Fruit fly (Drosophila melanogaster): ENCODE measurements around the gene CG34177.

CG34177 gene

dm6 chr2L:4458119-4459056 lies 24.7 kb downstream of the CG34177 start, which contains the start of gene RpL27A (continued):
- TF ChIP-seq CG8944 (GFP tag; optimal IDR thresholded peaks at IDR 0.05) (peak; percentile 58), CG4617 (GFP tag; optimal IDR thresholded peaks at IDR 0.05; ENCODE audit: borderline replicate concordance) (peak; percentile 44), Chrac-16 (GFP tag; optimal IDR thresholded peaks at IDR 0.05) (peak; percentile 32), btn (GFP tag; optimal IDR thresholded peaks at IDR 0.05) (peak; percentile 36), zen (tag; optimal IDR thresholded peaks at IDR 0.05) (peak; percentile 33), CG9817 (tag; optimal IDR thresholded peaks at IDR 0.05) (peak; percentile 71), inv (GFP tag; IDR thresholded peaks at IDR 0.05; ENCODE audit: partially characterized antibody) (peak; percentile 47; the same call in 1 of the 2 replicates), Oli (tag; optimal IDR thresholded peaks at IDR 0.05) (peak; percentile 66), wek (GFP tag; optimal IDR thresholded peaks at IDR 0.05) (peak; percentile 97), CG30403 (GFP tag; optimal IDR thresholded peaks at IDR 0.05) (peak; percentile 67), CG17568 (GFP tag; optimal IDR thresholded peaks at IDR 0.05) (no peak), crol (GFP tag; IDR thresholded peaks at IDR 0.05) (peak; percentile 48; the same call in 1 of the 2 replicates), CG13424 (tag; optimal IDR thresholded peaks at IDR 0.05) (peak; percentile 63), kay (GFP tag; optimal IDR thresholded peaks at IDR 0.05) (peak; percentile 34), vfl (GFP tag; optimal IDR thresholded peaks at IDR 0.05) (peak; percentile 45), Hr78 (GFP tag; optimal IDR thresholded peaks at IDR 0.05) (peak in 1 of 2 experiments; percentile 10), so (GFP tag; IDR thresholded peaks at IDR 0.05) (peak; percentile 64; the same call in 2 of the 3 replicates), CG10321 (GFP tag; IDR thresholded peaks at IDR 0.05) (peak; percentile 53; the same call in 1 of the 2 replicates), Dfd (GFP tag; optimal IDR thresholded peaks at IDR 0.05) (peak in 1 of 2 experiments; percentile 62), crp (GFP tag; optimal IDR thresholded peaks at IDR 0.05) (peak in 1 of 2 experiments; percentile 39), HmgZ (tag; optimal IDR thresholded peaks at IDR 0.05) (peak; percentile 75), Mrtf (GFP tag; IDR thresholded peaks at IDR 0.05) (peak; percentile 43; the same call in 1 of the 3 replicates), H15 (GFP tag; IDR thresholded peaks at IDR 0.05) (peak; percentile 81), Eip74EF (GFP tag; optimal IDR thresholded peaks at IDR 0.05) (peak in 1 of 2 experiments; percentile 62), Elba2 (GFP tag; optimal IDR thresholded peaks at IDR 0.05) (no peak), eyg (GFP tag; optimal IDR thresholded peaks at IDR 0.05) (peak; percentile 55), CG34376 (GFP tag; optimal IDR thresholded peaks at IDR 0.05) (peak; percentile 90), gcm2 (GFP tag; optimal IDR thresholded peaks at IDR 0.05) (peak; percentile 43), gce (GFP tag; IDR thresholded peaks at IDR 0.05) (peak; percentile 85), CG17829 (tag; optimal IDR thresholded peaks at IDR 0.05) (peak; percentile 60), pzg (GFP tag; optimal IDR thresholded peaks at IDR 0.05) (peak; percentile 73), CG9609 (GFP tag; optimal IDR thresholded peaks at IDR 0.05) (peak; percentile 48), hth (optimal IDR thresholded peaks at IDR 0.05) (no peak), zfh1 (GFP tag; IDR thresholded peaks at IDR 0.05) (peak; percentile 88), CG3407 (GFP tag; optimal IDR thresholded peaks at IDR 0.05) (peak; percentile 80), Optix (GFP tag; IDR thresholded peaks at IDR 0.05) (peak; percentile 68), CG13894 (tag; optimal IDR thresholded peaks at IDR 0.05) (peak; percentile 72), phol (tag; optimal IDR thresholded peaks at IDR 0.05) (peak; percentile 91), Doc2 (GFP tag; IDR thresholded peaks at IDR 0.05) (no peak), maf-S (GFP tag; optimal IDR thresholded peaks at IDR 0.05) (peak; percentile 53), nerfin-1 (tag; optimal IDR thresholded peaks at IDR 0.05) (peak; percentile 63), Lim3 (GFP tag; IDR thresholded peaks at IDR 0.05) (no peak), Sox102F (GFP tag; optimal IDR thresholded peaks at IDR 0.05) (peak; percentile 76), pros (GFP tag; optimal IDR thresholded peaks at IDR 0.05) (peak; percentile 16), MTF-1 (GFP tag; optimal IDR thresholded peaks at IDR 0.05; ENCODE audit: borderline replicate concordance) (peak; percentile 92), nau (GFP tag; optimal IDR thresholded peaks at IDR 0.05) (peak; percentile 75), Bteb2 (GFP tag; optimal IDR thresholded peaks at IDR 0.05) (peak; percentile 63)

All from whole organism, embryonic.